Worm (Caenorhabditis elegans) whole organism, L4 larva: ENCODE measurements around the gene C08G5.6.

Source experiments
- dve-1 ChIP-seq: sonication (generic microtip); optimal IDR thresholded peaks from 2 replicates; lab custom pipeline; 2017; ENCODE audit warnings: antibody characterized with exemption, mild to moderate bottlenecking, missing genetic modification characterization, missing compliant biosample characterization; ENCODE audit not compliant: insufficient read depth
- sdz-12 ChIP-seq: fragments of 200-800 bp; sonication (Bioruptor generic); optimal IDR thresholded peaks from 2 replicates; lab custom pipeline; 2018; ENCODE audit warnings: mild to moderate bottlenecking, missing genetic modification characterization, missing compliant biosample characterization

DNA sequence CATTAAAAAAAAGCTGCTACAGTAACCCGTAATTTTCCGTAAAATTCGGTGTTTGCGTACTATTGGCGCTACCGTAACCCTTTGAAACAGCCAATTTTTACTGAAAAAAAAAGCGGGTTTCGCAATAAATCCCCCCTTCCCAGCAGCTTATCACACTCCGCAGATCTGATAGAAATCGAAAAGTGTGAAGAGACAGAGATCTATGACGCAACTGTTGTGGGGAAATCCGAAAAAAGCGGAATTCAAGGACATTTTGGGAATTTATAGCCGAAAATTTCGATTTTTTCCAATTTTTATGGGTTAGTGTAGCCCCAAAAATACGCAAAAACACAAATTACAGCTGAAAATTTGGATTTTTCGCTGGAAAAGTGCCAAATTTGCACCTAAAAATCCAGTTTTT is 48.4 kb upstream of the C08G5.6 start:
- TF ChIP-seq sdz-12 (GFP tag; lab: Kevin White, UChicago): no peak
- TF ChIP-seq dve-1 (tag; lab: Kevin White, UChicago): no peak
